Worm (Caenorhabditis elegans): ENCODE results near the gene W09D10.5.

The W09D10.5 gene

DNA sequence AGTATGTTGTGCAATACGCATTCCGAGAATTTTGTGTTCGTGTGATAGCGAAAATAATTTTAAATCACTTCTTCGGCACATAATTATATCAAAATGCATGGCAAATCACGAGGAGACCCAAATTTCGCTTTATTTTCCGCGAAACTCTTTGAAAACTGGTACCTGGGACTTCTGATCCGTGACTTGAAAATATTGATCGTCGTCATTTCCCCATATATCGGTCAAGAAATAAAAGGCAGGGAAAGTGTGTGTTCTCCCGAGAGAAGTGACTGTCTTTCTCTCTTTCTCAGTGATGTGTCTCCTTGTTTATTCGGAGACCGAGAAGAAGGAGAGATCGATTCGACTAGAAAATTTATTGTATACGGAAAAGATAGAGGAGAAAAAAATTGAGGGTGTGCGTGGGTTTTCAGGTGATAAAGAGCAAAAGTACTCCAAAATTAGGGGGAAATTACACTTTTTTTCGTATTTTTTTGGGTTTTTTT is at the start of gene W09D10.5:
W09D10.5 (minus strand) TSS at position 345 of the 482 bp plus-strand sequence.
- no peak for TF ChIP-seq B0261.1 (tag; optimal IDR thresholded peaks at IDR 0.05)
- no peak for TF ChIP-seq egl-44 (GFP tag; IDR thresholded peaks at IDR 0.05)
- TF ChIP-seq snpc-1.3 (tag; optimal IDR thresholded peaks at IDR 0.05; ENCODE audit: insufficient read depth): no peak
- no peak for TF ChIP-seq lin-35 (GFP tag; optimal IDR thresholded peaks at IDR 0.05)
- TF ChIP-seq ztf-22 (GFP tag; optimal IDR thresholded peaks at IDR 0.05): no peak
- no peak for TF ChIP-seq mxl-1 (tag; optimal IDR thresholded peaks at IDR 0.05)
- no peak for TF ChIP-seq snpc-1.1 (tag; optimal IDR thresholded peaks at IDR 0.05; ENCODE audit: insufficient read depth)
- peak; percentile 56 for TF ChIP-seq mel-28 (tag; optimal IDR thresholded peaks at IDR 0.05; ENCODE audit: borderline replicate concordance)
- no peak for TF ChIP-seq ccch-3 (GFP tag; optimal IDR thresholded peaks at IDR 0.05)
- no peak for TF ChIP-seq lsl-1 (GFP tag; optimal IDR thresholded peaks at IDR 0.05)
- no peak for TF ChIP-seq madf-3 (GFP tag; IDR thresholded peaks at IDR 0.05)
- TF ChIP-seq B0336.3 (GFP tag; IDR thresholded peaks at IDR 0.05): peak; percentile 78
- TF ChIP-seq Y53F4B.3 (GFP tag; IDR thresholded peaks at IDR 0.05): no peak
- TF ChIP-seq ceh-58 (GFP tag; IDR thresholded peaks at IDR 0.05): no peak
- no peak for TF ChIP-seq sea-2 (GFP tag; IDR thresholded peaks at IDR 0.05)
- TF ChIP-seq nhr-27 (tag; optimal IDR thresholded peaks at IDR 0.05): no peak
- TF ChIP-seq D2030.7 (GFP tag; IDR thresholded peaks at IDR 0.05): no peak
- TF ChIP-seq atf-7 (tag; optimal IDR thresholded peaks at IDR 0.05): peak; percentile 38
- no peak for TF ChIP-seq somi-1 (GFP tag; optimal IDR thresholded peaks at IDR 0.05)
- 0 out of 2 replicates have a peak, but pooled peaks have one; percentile 14 for TF ChIP-seq F37B4.10 (GFP tag; IDR thresholded peaks at IDR 0.05)
- TF ChIP-seq ztf-25 (GFP tag; IDR thresholded peaks at IDR 0.05): no peak
- no peak for TF ChIP-seq F10E7.11 (tag; optimal IDR thresholded peaks at IDR 0.05)
- TF ChIP-seq rec-8 (tag; optimal IDR thresholded peaks at IDR 0.05): no peak
- TF ChIP-seq mes-4 (tag; optimal IDR thresholded peaks at IDR 0.05): no peak
- TF ChIP-seq nfya-1 (tag; optimal IDR thresholded peaks at IDR 0.05; ENCODE audit: borderline replicate concordance, insufficient read depth): no peak
- TF ChIP-seq ceh-40 (GFP tag; IDR thresholded peaks at IDR 0.05): no peak
- TF ChIP-seq let-526 (GFP tag; IDR thresholded peaks at IDR 0.05): no peak
- peak; percentile 18 for TF ChIP-seq F57C9.4 (tag; optimal IDR thresholded peaks at IDR 0.05)
- peak; percentile 70 for TF ChIP-seq repo-1 (tag; optimal IDR thresholded peaks at IDR 0.05)
- no peak for TF ChIP-seq hmg-20 (GFP tag; IDR thresholded peaks at IDR 0.05)
- TF ChIP-seq xnd-1 (tag; optimal IDR thresholded peaks at IDR 0.05): no peak
- TF ChIP-seq K12H6.12 (tag; optimal IDR thresholded peaks at IDR 0.05): peak; percentile 7
- TF ChIP-seq madf-10 (tag; optimal IDR thresholded peaks at IDR 0.05): peak; percentile 18
- TF ChIP-seq egl-18 (GFP tag; IDR thresholded peaks at IDR 0.05): no peak
- TF ChIP-seq bed-1 (GFP tag; IDR thresholded peaks at IDR 0.05): no peak
- TF ChIP-seq egrh-3 (GFP tag; IDR thresholded peaks at IDR 0.05): no peak
- TF ChIP-seq hrde-1 (tag; optimal IDR thresholded peaks at IDR 0.05; ENCODE audit: borderline replicate concordance): no peak
- TF ChIP-seq Y95B8A.8 (GFP tag; IDR thresholded peaks at IDR 0.05): no peak
- no peak for TF ChIP-seq F49E8.2 (tag; optimal IDR thresholded peaks at IDR 0.05; ENCODE audit: insufficient read depth)
- TF ChIP-seq tbx-9 (tag; optimal IDR thresholded peaks at IDR 0.05; ENCODE audit: borderline replicate concordance): no peak
- TF ChIP-seq F22D6.2 (tag; optimal IDR thresholded peaks at IDR 0.05): peak; percentile 2
- TF ChIP-seq ama-1 (optimal IDR thresholded peaks at IDR 0.05): peak; percentile 82
- no peak for TF ChIP-seq ama-1 (GFP tag; optimal IDR thresholded peaks at IDR 0.05)
- peak; percentile 57; the same call in 1 of the 2 replicates for TF ChIP-seq ekl-4 (GFP tag; IDR thresholded peaks at IDR 0.05)
- TF ChIP-seq nfyb-1 (GFP tag; IDR thresholded peaks at IDR 0.05): peak; percentile 68; the same call in 1 of the 2 replicates
- no peak for TF ChIP-seq ztf-28 (GFP tag; IDR thresholded peaks at IDR 0.05)
- no peak for TF ChIP-seq tbp1 (GFP tag; optimal IDR thresholded peaks at IDR 0.05)
- no peak for TF ChIP-seq ztf-6 (GFP tag; IDR thresholded peaks at IDR 0.05)
- peak; percentile 26 for TF ChIP-seq die-1 (tag; optimal IDR thresholded peaks at IDR 0.05)

All from whole organism, young adult.